Fruit fly (Drosophila melanogaster) whole organism, pupa: ENCODE measurements around the gene NT1.
A peak's percentile ranks its signal among the peaks of the same experiment; 100 is the strongest.

ENCODE experiments used
- CG10348 ChIP-seq: fragments of 200-800 bp; sonication (Bioruptor generic); IDR thresholded peaks from 2 replicates; pipeline ENCODE4 v1.3.6; 2022; ENCODE audit warnings: missing biosample characterization, missing genetic modification characterization
- CG12605 ChIP-seq: fragments of 200-800 bp; sonication (Bioruptor generic); IDR thresholded peaks from 2 replicates; pipeline ENCODE4 v1.3.6; 2022; ENCODE audit warnings: missing biosample characterization, missing genetic modification characterization
- CG14655 ChIP-seq: fragments of 200-800 bp; sonication (Bioruptor generic); optimal IDR thresholded peaks from 3 replicates; lab custom pipeline; 2017; ENCODE audit warnings: mild to moderate bottlenecking, missing biosample characterization, missing genetic modification reagents, missing genetic modification characterization
- CG15710 ChIP-seq: fragments of 200-800 bp; sonication (Bioruptor generic); optimal IDR thresholded peaks from 2 replicates; lab custom pipeline; 2018; ENCODE audit warnings: missing biosample characterization, mild to moderate bottlenecking, missing genetic modification characterization, moderate library complexity
- CG4496 ChIP-seq: fragments of 200-800 bp; sonication (Bioruptor generic); IDR thresholded peaks from 3 replicates; pipeline ENCODE4 v1.3.6; 2022; ENCODE audit warnings: missing biosample characterization, missing genetic modification characterization
- CG8159 ChIP-seq: fragments of 200-800 bp; sonication (Bioruptor generic); optimal IDR thresholded peaks from 3 replicates; lab custom pipeline; 2018; ENCODE audit warnings: missing biosample characterization, mild to moderate bottlenecking, missing genetic modification characterization, moderate library complexity
- CG8301 ChIP-seq: fragments of 200-800 bp; sonication (Bioruptor generic); optimal IDR thresholded peaks from 2 replicates; lab custom pipeline; 2018; ENCODE audit warnings: missing biosample characterization, mild to moderate bottlenecking, missing genetic modification characterization
- CG9948 ChIP-seq: fragments of 200-800 bp; sonication (Bioruptor generic); optimal IDR thresholded peaks from 2 replicates; lab custom pipeline; 2018; ENCODE audit warnings: missing biosample characterization, mild to moderate bottlenecking, missing genetic modification characterization, moderate library complexity
- EcR ChIP-seq: fragments of 200-800 bp; sonication (Bioruptor generic); optimal IDR thresholded peaks from 3 replicates; lab custom pipeline; 2019; ENCODE audit warnings: missing biosample characterization, missing genetic modification characterization, mild to moderate bottlenecking, moderate library complexity, missing genetic modification reagents
- Pif1A ChIP-seq: fragments of 200-800 bp; sonication (Bioruptor generic); optimal IDR thresholded peaks from 3 replicates; lab custom pipeline; 2016; ENCODE audit warnings: missing biosample characterization, missing genetic modification characterization
- Snoo ChIP-seq: fragments of 200-800 bp; sonication (Bioruptor generic); optimal IDR thresholded peaks from 3 replicates; lab custom pipeline; 2017; ENCODE audit warnings: missing biosample characterization, mild to moderate bottlenecking, missing genetic modification characterization, inconsistent platforms

- TF ChIP-seq CG15710 (tag; lab: Kevin White, UChicago) (no peak), Snoo (tag; lab: Kevin White, UChicago) (no peak), CG8301 (tag; lab: Kevin White, UChicago) (peak; percentile 24), CG4496 (peak; percentile 96), CG10348 (no peak), CG9948 (tag; lab: Kevin White, UChicago) (no peak), CG8159 (tag; lab: Kevin White, UChicago) (peak; percentile 20), EcR (GFP tag; lab: Kevin White, UChicago) (no peak), CG14655 (GFP tag; lab: Kevin White, UChicago) (peak; percentile 25), Pif1A (GFP tag; lab: Kevin White, UChicago) (peak; percentile 66), CG12605 (GFP tag; lab: Robert Waterston, UW) (peak; percentile 20; the same call in 1 of the 2 replicates)
Measured at dm6 chr3L:4474946-4475470, 33.2 kb downstream of the NT1 start.
